Fruit fly (Drosophila melanogaster) whole organism, embryonic: ENCODE data around the gene CG6733.

Source experiments
- Adf1 ChIP-seq: fragments of 200-800 bp; sonication (Bioruptor generic); IDR thresholded peaks from 2 replicates; pipeline ENCODE4 v1.3.6; 2022; ENCODE audit warnings: missing biosample characterization, missing genetic modification characterization
- BEAF-32 ChIP-seq: fragments of 200-800 bp; sonication (Bioruptor generic); optimal IDR thresholded peaks from 3 replicates; lab custom pipeline; 2017; ENCODE audit warnings: missing biosample characterization, missing genetic modification characterization, mild to moderate bottlenecking, moderate library complexity, missing genetic modification reagents
- CG10321 ChIP-seq: fragments of 200-800 bp; sonication (Bioruptor generic); IDR thresholded peaks from 2 replicates; pipeline ENCODE4 v1.3.6; 2022; ENCODE audit warnings: missing biosample characterization, missing genetic modification characterization
- CG10366 ChIP-seq: fragments of 200-800 bp; sonication (Bioruptor generic); IDR thresholded peaks from 2 replicates; pipeline ENCODE4 v1.3.6; 2022; ENCODE audit warnings: missing biosample characterization, missing genetic modification characterization
- CG10543 ChIP-seq: fragments of 200-800 bp; sonication (Bioruptor generic); optimal IDR thresholded peaks from 3 replicates; lab custom pipeline; 2017; ENCODE audit warnings: missing biosample characterization, mild to moderate bottlenecking, missing genetic modification characterization, moderate library complexity
- CG10565 ChIP-seq: fragments of 200-800 bp; sonication (Bioruptor generic); optimal IDR thresholded peaks from 3 replicates; lab custom pipeline; 2016; ENCODE audit warnings: missing biosample characterization, mild to moderate bottlenecking, missing genetic modification characterization
- CG11093 ChIP-seq: fragments of 200-800 bp; sonication (Bioruptor generic); IDR thresholded peaks from 3 replicates; pipeline ENCODE4 v1.3.6; 2022; ENCODE audit warnings: missing biosample characterization, missing genetic modification characterization
- CG11504 ChIP-seq: fragments of 200-800 bp; sonication (Bioruptor generic); optimal IDR thresholded peaks from 3 replicates; lab custom pipeline; 2019; ENCODE audit warnings: missing biosample characterization, mild to moderate bottlenecking, missing genetic modification characterization, moderate library complexity
- CG12659 ChIP-seq: fragments of 200-800 bp; sonication (Bioruptor generic); optimal IDR thresholded peaks from 3 replicates; lab custom pipeline; 2017; ENCODE audit warnings: mild to moderate bottlenecking, missing biosample characterization, missing genetic modification reagents, missing genetic modification characterization
- CG12769 ChIP-seq: fragments of 200-800 bp; sonication (Bioruptor generic); optimal IDR thresholded peaks from 2 replicates; lab custom pipeline; 2019; ENCODE audit warnings: missing biosample characterization, mild to moderate bottlenecking, missing genetic modification characterization, moderate library complexity
- CG13296 ChIP-seq: fragments of 200-800 bp; sonication (Bioruptor generic); optimal IDR thresholded peaks from 3 replicates; lab custom pipeline; 2018; ENCODE audit warnings: missing biosample characterization, mild to moderate bottlenecking, missing genetic modification characterization
- CG13894 ChIP-seq: fragments of 200-800 bp; sonication (Bioruptor generic); optimal IDR thresholded peaks from 3 replicates; lab custom pipeline; 2018; ENCODE audit warnings: missing biosample characterization, mild to moderate bottlenecking, missing genetic modification characterization, moderate library complexity
- CG15269 ChIP-seq: fragments of 200-800 bp; sonication (Bioruptor generic); optimal IDR thresholded peaks from 2 replicates; lab custom pipeline; 2018; ENCODE audit warnings: missing biosample characterization, mild to moderate bottlenecking, missing genetic modification characterization, moderate library complexity
- CG16779 ChIP-seq: fragments of 200-800 bp; sonication (Bioruptor generic); IDR thresholded peaks from 2 replicates; pipeline ENCODE4 v1.3.6; 2022; ENCODE audit warnings: missing biosample characterization, missing genetic modification characterization
- CG16863 ChIP-seq: fragments of 200-800 bp; sonication (Bioruptor generic); optimal IDR thresholded peaks from 3 replicates; lab custom pipeline; 2016; ENCODE audit warnings: missing biosample characterization, missing genetic modification characterization
- CG17186 ChIP-seq: fragments of 200-800 bp; sonication (Bioruptor generic); optimal IDR thresholded peaks from 3 replicates; lab custom pipeline; 2017; ENCODE audit warnings: missing biosample characterization, missing genetic modification reagents, missing genetic modification characterization
- CG17612 ChIP-seq: fragments of 200-800 bp; sonication (Bioruptor generic); IDR thresholded peaks from 2 replicates; pipeline ENCODE4 v1.3.6; 2022; ENCODE audit warnings: missing biosample characterization, missing genetic modification characterization
- CG2116 ChIP-seq: fragments of 200-800 bp; sonication (Bioruptor generic); optimal IDR thresholded peaks from 3 replicates; lab custom pipeline; 2018; ENCODE audit warnings: missing biosample characterization, mild to moderate bottlenecking, missing genetic modification characterization
- CG3847 ChIP-seq: fragments of 200-800 bp; sonication (Bioruptor generic); IDR thresholded peaks from 2 replicates; pipeline ENCODE4 v1.3.6; 2022; ENCODE audit warnings: missing biosample characterization, missing genetic modification characterization
- CG4282 ChIP-seq: fragments of 200-800 bp; sonication (Bioruptor generic); optimal IDR thresholded peaks from 2 replicates; lab custom pipeline; 2016; ENCODE audit warnings: missing biosample characterization, missing genetic modification characterization
- CG6689 ChIP-seq: fragments of 200-800 bp; sonication (Bioruptor generic); IDR thresholded peaks from 2 replicates; pipeline ENCODE4 v1.3.6; 2022; ENCODE audit warnings: missing biosample characterization, missing genetic modification characterization
- CG6813 ChIP-seq: fragments of 200-800 bp; sonication (Bioruptor generic); optimal IDR thresholded peaks from 2 replicates; lab custom pipeline; 2017; ENCODE audit warnings: missing biosample characterization, missing genetic modification characterization, mild to moderate bottlenecking, moderate library complexity, missing genetic modification reagents
- CG8944 ChIP-seq: fragments of 200-800 bp; sonication (Bioruptor generic); optimal IDR thresholded peaks from 3 replicates; lab custom pipeline; 2016; ENCODE audit warnings: missing biosample characterization, missing genetic modification characterization
- D19B ChIP-seq: fragments of 200-800 bp; sonication (Bioruptor generic); optimal IDR thresholded peaks from 2 replicates; lab custom pipeline; 2017; ENCODE audit warnings: missing biosample characterization, mild to moderate bottlenecking, missing genetic modification characterization
- H2.0 ChIP-seq: fragments of 200-800 bp; sonication (Bioruptor generic); IDR thresholded peaks from 2 replicates; pipeline ENCODE4 v1.3.6; 2022; ENCODE audit warnings: missing biosample characterization, missing genetic modification characterization
- HmgZ ChIP-seq: fragments of 200-800 bp; sonication (Bioruptor generic); optimal IDR thresholded peaks from 2 replicates; lab custom pipeline; 2018; ENCODE audit warnings: missing biosample characterization, mild to moderate bottlenecking, missing genetic modification characterization
- Hr3 ChIP-seq: fragments of 200-800 bp; sonication (Bioruptor generic); optimal IDR thresholded peaks from 3 replicates; lab custom pipeline; 2016; ENCODE audit warnings: missing biosample characterization, missing genetic modification characterization
- NFAT ChIP-seq: fragments of 200-800 bp; sonication (Bioruptor generic); IDR thresholded peaks from 2 replicates; pipeline ENCODE4 v1.3.6; 2022; ENCODE audit warnings: missing biosample characterization, missing genetic modification characterization
- Nf-YB ChIP-seq: fragments of 200-800 bp; sonication (Bioruptor generic); optimal IDR thresholded peaks from 3 replicates; lab custom pipeline; 2019; ENCODE audit warnings: missing biosample characterization, mild to moderate bottlenecking, missing genetic modification characterization, moderate library complexity
- TFAM ChIP-seq: fragments of 200-800 bp; sonication (Bioruptor generic); optimal IDR thresholded peaks from 2 replicates; lab custom pipeline; 2017; ENCODE audit warnings: missing biosample characterization, missing genetic modification characterization, inconsistent platforms
- Tbp ChIP-seq: fragments of >200 bp; optimal IDR thresholded peaks from 2 replicates; lab custom pipeline; 2018; ENCODE audit warnings: missing biosample characterization, missing genetic modification characterization
- aop ChIP-seq: fragments of 200-800 bp; sonication (Bioruptor generic); IDR thresholded peaks from 2 replicates; pipeline ENCODE4 v1.3.6; 2022; ENCODE audit warnings: missing biosample characterization, missing genetic modification characterization
- caup ChIP-seq: fragments of 200-800 bp; sonication (Bioruptor generic); optimal IDR thresholded peaks from 3 replicates; lab custom pipeline; 2017; ENCODE audit warnings: missing biosample characterization, mild to moderate bottlenecking, missing genetic modification characterization, moderate library complexity; ENCODE audit not compliant: severe bottlenecking
- chif ChIP-seq, 2 experiments: fragments of 200-800 bp; sonication (Bioruptor generic); optimal IDR thresholded peaks; 3 replicates each; lab custom pipeline; 2016; ENCODE audit warnings: missing biosample characterization in 2 of 2, missing genetic modification characterization in 2 of 2
- crol ChIP-seq: fragments of 200-800 bp; sonication (Bioruptor generic); IDR thresholded peaks from 2 replicates; pipeline ENCODE4 v1.3.6; 2022; ENCODE audit warnings: missing biosample characterization, missing genetic modification characterization
- dati ChIP-seq: fragments of 200-800 bp; sonication (Bioruptor generic); IDR thresholded peaks from 2 replicates; pipeline ENCODE4 v1.3.6; 2022; ENCODE audit warnings: missing biosample characterization, missing genetic modification characterization
- ewg ChIP-seq: fragments of 200-800 bp; sonication (Bioruptor generic); optimal IDR thresholded peaks from 3 replicates; lab custom pipeline; 2017; ENCODE audit warnings: mild to moderate bottlenecking, missing biosample characterization, missing genetic modification reagents, missing genetic modification characterization
- ftz-f1 ChIP-seq: fragments of 200-800 bp; sonication (Bioruptor generic); optimal IDR thresholded peaks from 2 replicates; lab custom pipeline; 2016; ENCODE audit warnings: missing biosample characterization, missing genetic modification characterization
- gcm ChIP-seq: fragments of 200-800 bp; sonication (Bioruptor generic); optimal IDR thresholded peaks from 2 replicates; lab custom pipeline; 2019; ENCODE audit warnings: missing biosample characterization, mild to moderate bottlenecking, missing genetic modification characterization, moderate library complexity
- gcm2 ChIP-seq: fragments of 200-800 bp; sonication (Bioruptor generic); optimal IDR thresholded peaks from 2 replicates; lab custom pipeline; 2016; ENCODE audit warnings: missing biosample characterization, missing genetic modification characterization
- gsb ChIP-seq: fragments of 200-800 bp; sonication (Bioruptor generic); IDR thresholded peaks from 2 replicates; pipeline ENCODE4 v1.3.6; 2022; ENCODE audit warnings: missing biosample characterization, missing genetic modification characterization
- h ChIP-seq: fragments of >200 bp; optimal IDR thresholded peaks from 2 replicates; lab custom pipeline; 2017
- ken ChIP-seq: fragments of 200-800 bp; sonication (Bioruptor generic); IDR thresholded peaks from 3 replicates; pipeline ENCODE4 v1.3.6; 2022; ENCODE audit warnings: missing biosample characterization, missing genetic modification characterization
- pb ChIP-seq: fragments of 200-800 bp; sonication (Bioruptor generic); optimal IDR thresholded peaks from 3 replicates; lab custom pipeline; 2016; ENCODE audit warnings: missing biosample characterization, missing genetic modification characterization
- sc ChIP-seq, 3 experiments: fragments of >200 bp in 2 of 3; fragments of 200-800 bp in 1 of 3; sonication (Bioruptor generic) in 1 of 3; optimal IDR thresholded peaks; 2 replicates in 2 of 3; 3 replicates in 1 of 3; lab custom pipeline; 2017; ENCODE audit warnings: mild to moderate bottlenecking in 1 of 3, missing biosample characterization in 1 of 3, missing genetic modification characterization in 1 of 3, missing genetic modification reagents in 1 of 3
- sisA ChIP-seq: fragments of 200-800 bp; sonication (Bioruptor generic); IDR thresholded peaks from 2 replicates; pipeline ENCODE4 v1.3.6; 2022; ENCODE audit warnings: missing biosample characterization, missing genetic modification characterization
- tap ChIP-seq: fragments of 200-800 bp; optimal IDR thresholded peaks from 3 replicates; lab custom pipeline; 2019; ENCODE audit warnings: missing biosample characterization, mild to moderate bottlenecking, missing genetic modification characterization, moderate library complexity
- tup ChIP-seq: fragments of 200-800 bp; sonication (Bioruptor generic); optimal IDR thresholded peaks from 2 replicates; lab custom pipeline; 2016; ENCODE audit warnings: missing biosample characterization, mild to moderate bottlenecking, missing genetic modification characterization, moderate library complexity
- tx ChIP-seq: fragments of 200-800 bp; sonication (Bioruptor generic); optimal IDR thresholded peaks from 2 replicates; lab custom pipeline; 2016; ENCODE audit warnings: missing biosample characterization, missing genetic modification characterization
- wor ChIP-seq: fragments of 200-800 bp; sonication (Bioruptor generic); IDR thresholded peaks from 2 replicates; pipeline ENCODE4 v1.3.6; 2022; ENCODE audit warnings: missing biosample characterization, missing genetic modification characterization

Gene CG6733

DNA sequence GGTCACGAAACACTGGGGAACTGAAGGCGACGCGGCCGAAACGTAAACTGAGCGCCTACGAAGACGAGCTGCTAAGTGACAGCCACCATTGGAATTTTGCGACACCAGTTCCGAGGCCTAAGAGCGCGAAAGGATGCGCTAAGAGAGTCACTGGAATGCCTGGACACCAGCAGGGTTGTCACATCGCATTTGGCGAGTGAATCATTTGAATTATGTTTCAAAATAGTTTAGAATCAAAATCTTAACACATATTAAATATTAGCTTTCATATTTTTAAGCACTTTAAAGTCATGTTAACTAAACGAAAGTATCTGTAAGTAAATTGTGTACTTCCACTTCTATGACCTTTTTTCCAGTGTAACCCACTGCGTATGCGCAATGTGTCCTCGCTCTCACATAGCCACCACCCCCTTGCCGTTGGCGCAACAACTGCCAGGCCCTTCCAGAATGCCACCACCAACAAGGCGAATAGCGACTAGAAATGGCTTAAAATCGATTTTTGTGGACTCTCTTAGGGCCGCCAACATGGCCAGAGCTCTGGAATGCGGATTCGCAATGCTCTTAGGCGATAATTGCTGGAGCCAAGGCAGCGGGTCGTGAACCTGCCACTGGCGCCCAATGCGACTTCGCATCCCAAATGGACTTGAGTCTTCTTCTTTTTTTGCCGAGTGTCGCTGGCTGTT lies 15.3 kb downstream of the CG6733 start, which contains the start of gene Cow (continued):
- TF ChIP-seq gcm (GFP tag; lab: Kevin White, UChicago) (no peak), TFAM (no peak), CG13296 (GFP tag; lab: Kevin White, UChicago) (peak; percentile 71), CG17612 (GFP tag; lab: Robert Waterston, UW) (0 out of 2 replicates have a peak, but pooled peaks have one; percentile 16), CG10565 (GFP tag; lab: Kevin White, UChicago) (no peak), Nf-YB (peak; percentile 12), H2.0 (GFP tag; lab: Robert Waterston, UW) (peak; percentile 35; the same call in 1 of the 2 replicates), CG15269 (tag; lab: Kevin White, UChicago) (peak; percentile 71), CG3847 (peak; percentile 62), tup (peak; percentile 3), tx (GFP tag; lab: Kevin White, UChicago) (peak; percentile 11), crol (GFP tag; lab: Robert Waterston, UW) (peak; percentile 25; the same call in 1 of the 2 replicates), sisA (GFP tag; lab: Robert Waterston, UW) (peak; percentile 37; the same call in 1 of the 2 replicates), CG10321 (GFP tag; lab: Robert Waterston, UW) (no peak), pb (GFP tag; lab: Kevin White, UChicago) (no peak), sc (optimal IDR thresholded peaks at IDR 0.05; lab: Kevin White, UChicago) (no peak), sc (GFP tag; optimal IDR thresholded peaks at IDR 0.05; lab: Kevin White, UChicago) (peak; percentile 1), Adf1 (GFP tag; lab: Robert Waterston, UW) (peak; percentile 32; the same call in 1 of the 2 replicates), Tbp (GFP tag; lab: Kevin White, UChicago) (no peak), CG16863 (peak; percentile 41), gsb (GFP tag; lab: Robert Waterston, UW) (no peak), h (lab: Kevin White, UChicago) (no peak), CG10543 (GFP tag; lab: Kevin White, UChicago) (peak; percentile 21), CG11093 (no peak), chif (GFP tag; optimal IDR thresholded peaks at IDR 0.05; lab: Kevin White, UChicago) (peak in 1 of 2 experiments; percentile 46), CG13894 (peak; percentile 49), tap (tag; lab: Kevin White, UChicago) (peak; percentile 2), CG16779 (GFP tag; lab: Robert Waterston, UW) (no peak), CG6813 (peak; percentile 57), CG8944 (no peak), ken (no peak; the same call in 2 of the 3 replicates), dati (GFP tag; lab: Robert Waterston, UW) (no peak), CG6689 (GFP tag; lab: Robert Waterston, UW) (no peak), NFAT (GFP tag; lab: Robert Waterston, UW) (no peak), wor (GFP tag; lab: Robert Waterston, UW) (no peak), Hr3 (GFP tag; lab: Kevin White, UChicago) (peak; percentile 49), ftz-f1 (no peak), HmgZ (tag; lab: Kevin White, UChicago) (peak; percentile 61), caup (GFP tag; lab: Kevin White, UChicago) (peak; percentile 78), CG11504 (peak; percentile 74), BEAF-32 (no peak), ewg (GFP tag; lab: Kevin White, UChicago) (peak; percentile 98), CG17186 (GFP tag; lab: Kevin White, UChicago) (no peak), CG10366 (GFP tag; lab: Robert Waterston, UW) (peak; percentile 76), CG12659 (GFP tag; lab: Kevin White, UChicago) (peak; percentile 67), D19B (peak; percentile 5), CG12769 (tag; lab: Kevin White, UChicago) (peak; percentile 90), CG2116 (GFP tag; lab: Kevin White, UChicago) (peak; percentile 4), CG4282 (GFP tag; lab: Kevin White, UChicago) (peak; percentile 20), gcm2 (peak; percentile 26), aop (no peak)
